Worm (Caenorhabditis elegans) whole organism, L1 larva: Measurements from ENCODE around the gene srz-19.

Source experiments
- Y116A8C.19 ChIP-seq: sonication (generic microtip); optimal IDR thresholded peaks from 2 replicates; lab custom pipeline; 2016; ENCODE audit warnings: missing compliant biosample characterization, missing genetic modification characterization, borderline replicate concordance
- aha-1 ChIP-seq: fragments of 150-350 bp; optimal IDR thresholded peaks from 2 replicates; lab custom pipeline; 2014; ENCODE audit warnings: missing biosample characterization, missing genetic modification characterization
- alr-1 ChIP-seq: fragments of 200-800 bp; sonication (Bioruptor generic); optimal IDR thresholded peaks from 2 replicates; lab custom pipeline; 2018; ENCODE audit warnings: borderline replicate concordance, mild to moderate bottlenecking, missing genetic modification characterization, missing compliant biosample characterization
- aly-2 ChIP-seq: fragments of 150-350 bp; optimal IDR thresholded peaks from 2 replicates; lab custom pipeline; 2014; ENCODE audit warnings: missing biosample characterization, missing genetic modification characterization
- ama-1 ChIP-seq: fragments of 150-350 bp; optimal IDR thresholded peaks from 2 replicates; lab custom pipeline; 2014
- ceh-63 ChIP-seq: fragments of 200-800 bp; sonication (Bioruptor generic); optimal IDR thresholded peaks from 2 replicates; lab custom pipeline; 2018; ENCODE audit warnings: mild to moderate bottlenecking, missing genetic modification characterization, missing compliant biosample characterization
- ceh-88 ChIP-seq: fragments of 200-800 bp; sonication (Bioruptor generic); IDR thresholded peaks from 2 replicates; pipeline ENCODE4 v1.3.6; 2022; ENCODE audit warnings: missing genetic modification characterization, missing compliant biosample characterization
- dsc-1 ChIP-seq: sonication (generic microtip); optimal IDR thresholded peaks from 2 replicates; lab custom pipeline; 2016; ENCODE audit warnings: mild to moderate bottlenecking, missing genetic modification characterization, missing compliant biosample characterization
- efl-3 ChIP-seq: fragments of 200-800 bp; sonication (Bioruptor generic); optimal IDR thresholded peaks from 2 replicates; lab custom pipeline; 2018; ENCODE audit warnings: mild to moderate bottlenecking, missing genetic modification characterization, missing compliant biosample characterization
- egl-13 ChIP-seq: sonication (generic microtip); optimal IDR thresholded peaks from 2 replicates; lab custom pipeline; 2016; ENCODE audit warnings: missing genotype, missing genetic modification reagents, missing genetic modification characterization, missing compliant biosample characterization
- elt-2 ChIP-seq: sonication (generic microtip); optimal IDR thresholded peaks from 2 replicates; lab custom pipeline; 2016; ENCODE audit warnings: missing genetic modification characterization, mild to moderate bottlenecking, inconsistent platforms, missing compliant biosample characterization, missing genetic modification reagents
- ets-5 ChIP-seq: fragments of 200-800 bp; sonication (Bioruptor generic); IDR thresholded peaks from 2 replicates; pipeline ENCODE4 v1.3.6; 2022; ENCODE audit warnings: missing genetic modification characterization, missing compliant biosample characterization
- fkh-10 ChIP-seq: sonication (generic microtip); optimal IDR thresholded peaks from 2 replicates; lab custom pipeline; 2017; ENCODE audit warnings: missing biosample characterization, missing genetic modification reagents, missing genetic modification characterization
- fkh-4 ChIP-seq: sonication (generic microtip); optimal IDR thresholded peaks from 2 replicates; lab custom pipeline; 2016; ENCODE audit warnings: missing compliant biosample characterization, missing genetic modification characterization, borderline replicate concordance
- fkh-8 ChIP-seq: sonication (generic microtip); optimal IDR thresholded peaks from 2 replicates; lab custom pipeline; 2016; ENCODE audit warnings: mild to moderate bottlenecking, missing genetic modification characterization, missing compliant biosample characterization
- fos-1 ChIP-seq: fragments of 150-350 bp; optimal IDR thresholded peaks from 2 replicates; lab custom pipeline; 2014; ENCODE audit warnings: missing biosample characterization, missing genetic modification characterization
- hlh-17 ChIP-seq: fragments of 200-800 bp; sonication (Bioruptor generic); optimal IDR thresholded peaks from 2 replicates; lab custom pipeline; 2018; ENCODE audit warnings: missing genetic modification characterization, mild to moderate bottlenecking, missing compliant biosample characterization, moderate library complexity, borderline replicate concordance
- hlh-4 ChIP-seq: sonication (generic microtip); optimal IDR thresholded peaks from 2 replicates; lab custom pipeline; 2016; ENCODE audit warnings: mild to moderate bottlenecking, missing genetic modification characterization, missing compliant biosample characterization
- irx-1 ChIP-seq: sonication (generic microtip); optimal IDR thresholded peaks from 2 replicates; lab custom pipeline; 2016; ENCODE audit warnings: missing genetic modification characterization, missing compliant biosample characterization
- isw-1 ChIP-seq: fragments of 200-800 bp; sonication (Bioruptor generic); IDR thresholded peaks from 2 replicates; pipeline ENCODE4 v1.3.6; 2022; ENCODE audit warnings: missing genetic modification characterization, missing compliant biosample characterization
- jun-1 ChIP-seq: fragments of 150-350 bp; optimal IDR thresholded peaks from 2 replicates; lab custom pipeline; 2014; ENCODE audit warnings: missing biosample characterization, missing genetic modification reagents, missing genetic modification characterization
- lin-13 ChIP-seq: fragments of 150-350 bp; optimal IDR thresholded peaks from 2 replicates; lab custom pipeline; 2014; ENCODE audit warnings: missing biosample characterization, missing genetic modification reagents, missing genetic modification characterization
- lin-15B ChIP-seq: fragments of 150-350 bp; sonication (generic microtip); optimal IDR thresholded peaks from 3 replicates; lab custom pipeline; 2014; ENCODE audit warnings: missing biosample characterization, missing genetic modification characterization
- lin-35 ChIP-seq, 2 experiments: fragments of 150-350 bp; optimal IDR thresholded peaks; 2 replicates each; lab custom pipeline; 2014; ENCODE audit warnings: missing biosample characterization in 2 of 2, missing genetic modification characterization in 2 of 2, missing genetic modification reagents in 2 of 2
- lin-39 ChIP-seq: fragments of 150-350 bp; optimal IDR thresholded peaks from 2 replicates; lab custom pipeline; 2014; ENCODE audit warnings: missing biosample characterization, missing genetic modification reagents, missing genetic modification characterization
- lsy-2 ChIP-seq, 2 experiments: fragments of 150-350 bp; optimal IDR thresholded peaks; 2 replicates each; lab custom pipeline; 2014; ENCODE audit warnings: missing biosample characterization in 2 of 2, missing genetic modification characterization in 2 of 2
- mab-9 ChIP-seq: fragments of 200-800 bp; sonication (Bioruptor generic); IDR thresholded peaks from 2 replicates; pipeline ENCODE4 v1.3.6; 2022; ENCODE audit warnings: missing genetic modification reagents, missing genetic modification characterization, missing compliant biosample characterization
- mef-2 ChIP-seq: fragments of 150-350 bp; optimal IDR thresholded peaks from 2 replicates; lab custom pipeline; 2014; ENCODE audit warnings: missing biosample characterization, missing genetic modification characterization
- mep-1 ChIP-seq: fragments of 150-350 bp; optimal IDR thresholded peaks from 2 replicates; lab custom pipeline; 2014; ENCODE audit warnings: missing biosample characterization, missing genetic modification characterization
- nhr-76 ChIP-seq: sonication (generic microtip); optimal IDR thresholded peaks from 2 replicates; lab custom pipeline; 2017; ENCODE audit warnings: missing biosample characterization, missing genetic modification characterization
- nhr-77 ChIP-seq: fragments of 150-350 bp; optimal IDR thresholded peaks from 2 replicates; lab custom pipeline; 2014; ENCODE audit warnings: missing biosample characterization, missing genetic modification characterization
- nhr-85 ChIP-seq: sonication (generic microtip); peaks from one replicate; lab custom pipeline; 2016; ENCODE audit warnings: missing genetic modification characterization, inconsistent platforms, missing compliant biosample characterization
- nhr-90 ChIP-seq: sonication (generic microtip); optimal IDR thresholded peaks from 2 replicates; lab custom pipeline; 2016; ENCODE audit warnings: mild to moderate bottlenecking, missing genetic modification characterization, missing compliant biosample characterization; ENCODE audit not compliant: poor library complexity
- pag-3 ChIP-seq: sonication (generic microtip); optimal IDR thresholded peaks from 2 replicates; lab custom pipeline; 2017; ENCODE audit warnings: missing genetic modification characterization, mild to moderate bottlenecking, missing compliant biosample characterization, antibody characterized with exemption, borderline replicate concordance; ENCODE audit not compliant: insufficient read depth
- pax-3 ChIP-seq: fragments of 200-800 bp; sonication (Bioruptor generic); optimal IDR thresholded peaks from 2 replicates; lab custom pipeline; 2018; ENCODE audit warnings: mild to moderate bottlenecking, missing genetic modification characterization, moderate library complexity, missing compliant biosample characterization
- pqm-1 ChIP-seq: sonication (generic microtip); optimal IDR thresholded peaks from 3 replicates; lab custom pipeline; 2017; ENCODE audit warnings: missing biosample characterization, missing genetic modification characterization
- skn-1 ChIP-seq: fragments of 150-350 bp; optimal IDR thresholded peaks from 2 replicates; lab custom pipeline; 2014; ENCODE audit warnings: missing biosample characterization, missing genetic modification characterization
- snpc-4 ChIP-seq: fragments of 150-350 bp; optimal IDR thresholded peaks from 2 replicates; lab custom pipeline; 2014; ENCODE audit warnings: missing biosample characterization, missing genetic modification characterization
- sup-37 ChIP-seq: fragments of 200-800 bp; sonication (Bioruptor generic); optimal IDR thresholded peaks from 2 replicates; lab custom pipeline; 2018; ENCODE audit warnings: mild to moderate bottlenecking, missing genetic modification characterization, missing compliant biosample characterization
- unc-130 ChIP-seq: fragments of 150-350 bp; optimal IDR thresholded peaks from 2 replicates; lab custom pipeline; 2017; ENCODE audit warnings: missing biosample characterization, missing genetic modification characterization, inconsistent platforms
- unc-30 ChIP-seq: sonication (generic microtip); optimal IDR thresholded peaks from 2 replicates; lab custom pipeline; 2017; ENCODE audit warnings: missing biosample characterization, missing genetic modification characterization
- unc-86 ChIP-seq: sonication (generic microtip); optimal IDR thresholded peaks from 2 replicates; lab custom pipeline; 2016; ENCODE audit warnings: missing genetic modification characterization, missing compliant biosample characterization
- unc-98 ChIP-seq: fragments of 200-800 bp; sonication (Bioruptor generic); IDR thresholded peaks from 2 replicates; pipeline ENCODE4 v1.3.6; 2022; ENCODE audit warnings: missing genetic modification characterization, missing compliant biosample characterization
- vab-15 ChIP-seq: sonication (generic microtip); optimal IDR thresholded peaks from 2 replicates; lab custom pipeline; 2017; ENCODE audit warnings: missing genotype, mild to moderate bottlenecking, missing genetic modification characterization, missing compliant biosample characterization

Gene srz-19

ce11 chrIV:3878283-3878938, 41.2 kb upstream of the srz-19 start, which contains the start of gene F37C4.6:
Gene F37C4.6 (minus strand): TSS chrIV:3878333.
- no peak for TF ChIP-seq fos-1 (tag; lab: Kevin White, UChicago)
- TF ChIP-seq elt-2 (tag; lab: Kevin White, UChicago), result peak; percentile 70
- TF ChIP-seq Y116A8C.19 (tag; lab: Kevin White, UChicago), result no peak
- no peak for TF ChIP-seq pag-3 (tag; lab: Kevin White, UChicago)
- no peak for TF ChIP-seq hlh-17 (GFP tag; lab: Kevin White, UChicago)

DNA sequence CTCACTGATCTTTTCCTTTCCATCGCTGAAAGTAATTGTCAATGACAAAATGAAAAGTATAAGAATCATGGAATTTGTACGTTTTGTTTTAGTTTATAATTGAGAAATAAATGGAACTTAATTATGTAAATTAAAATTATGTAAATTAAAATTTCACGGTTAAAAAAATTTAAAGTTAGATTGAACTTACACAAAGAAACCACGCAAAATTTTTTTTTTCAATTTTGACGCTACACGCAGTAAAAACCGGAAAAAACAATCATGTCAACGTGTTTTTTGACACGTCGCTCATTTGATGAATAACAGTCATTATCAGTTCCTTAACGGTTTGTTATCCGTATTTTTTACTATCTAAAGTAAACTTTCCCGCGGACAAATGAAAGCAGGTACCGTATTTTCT, 38.5 kb upstream of the srz-19 start, which contains the start of the genes F37C4.8 and oac-23:
TSS of gene F37C4.8 (minus strand) at position 101 of the 400 bp plus-strand sequence.
TSS of gene oac-23 (plus strand) at position 323 of the 400 bp plus-strand sequence.
- TF ChIP-seq aly-2 (tag; lab: Kevin White, UChicago) (no peak), mef-2 (tag; lab: Kevin White, UChicago) (no peak), pqm-1 (tag; lab: Kevin White, UChicago) (no peak)

DNA sequence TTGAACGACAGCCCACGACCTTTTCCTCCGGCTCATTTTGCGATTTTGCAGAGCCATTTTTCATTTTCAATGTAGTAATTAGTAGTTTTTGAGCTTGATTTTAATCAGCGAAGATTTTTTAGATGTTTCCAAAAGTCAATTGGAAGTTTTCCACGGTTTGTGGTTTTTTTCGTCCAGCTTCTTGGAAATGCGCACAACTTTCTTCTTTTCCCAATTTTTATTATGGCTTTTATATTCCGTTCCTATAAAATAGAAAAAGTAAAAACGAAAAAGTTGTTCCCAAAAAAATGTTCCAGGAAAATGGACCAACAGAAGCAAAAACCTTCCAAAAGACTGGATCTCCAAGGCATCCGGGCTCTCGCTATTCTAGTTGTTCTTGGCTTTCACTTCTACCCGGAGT, 34.2 kb upstream of the srz-19 start, which contains the start of gene oac-22:
TSS of gene oac-22 (plus strand) at position 301 of the 400 bp plus-strand sequence.
- TF ChIP-seq lsy-2 (tag; optimal IDR thresholded peaks at IDR 0.05; lab: Kevin White, UChicago) (no peak), nhr-85 (tag; lab: Kevin White, UChicago) (no peak), nhr-76 (tag; lab: Kevin White, UChicago) (no peak), mep-1 (tag; lab: Kevin White, UChicago) (no peak), vab-15 (tag; lab: Kevin White, UChicago) (no peak), lin-39 (tag; lab: Kevin White, UChicago) (no peak), fkh-10 (GFP tag; lab: Kevin White, UChicago) (no peak), snpc-4 (tag; lab: Kevin White, UChicago) (no peak), aha-1 (no peak), fkh-4 (tag; lab: Kevin White, UChicago) (no peak), fkh-8 (tag; lab: Kevin White, UChicago) (no peak), mab-9 (no peak)
- TF ChIP-seq, all 84 proteins: peak for 0

ce11 chrIV:3888963-3889362, 30.6 kb upstream of the srz-19 start, which contains the start of gene oac-21:
Gene oac-21 (plus strand): TSS chrIV:3889263.
- TF ChIP-seq unc-86 (tag; lab: Kevin White, UChicago) (no peak), egl-13 (tag; lab: Kevin White, UChicago) (no peak), dsc-1 (tag; lab: Kevin White, UChicago) (no peak), hlh-4 (no peak), alr-1 (tag; lab: Kevin White, UChicago) (no peak), nhr-85 (tag; lab: Kevin White, UChicago) (no peak), fkh-4 (tag; lab: Kevin White, UChicago) (no peak), mef-2 (tag; lab: Kevin White, UChicago) (no peak), aly-2 (tag; lab: Kevin White, UChicago) (no peak), ceh-88 (GFP tag; lab: Robert Waterston, UW) (no peak), irx-1 (no peak), pax-3 (tag; lab: Kevin White, UChicago) (no peak), nhr-77 (no peak), ama-1 (lab: Kevin White, UChicago) (no peak), unc-130 (tag; lab: Kevin White, UChicago) (no peak), ets-5 (GFP tag; lab: Robert Waterston, UW) (no peak)

DNA sequence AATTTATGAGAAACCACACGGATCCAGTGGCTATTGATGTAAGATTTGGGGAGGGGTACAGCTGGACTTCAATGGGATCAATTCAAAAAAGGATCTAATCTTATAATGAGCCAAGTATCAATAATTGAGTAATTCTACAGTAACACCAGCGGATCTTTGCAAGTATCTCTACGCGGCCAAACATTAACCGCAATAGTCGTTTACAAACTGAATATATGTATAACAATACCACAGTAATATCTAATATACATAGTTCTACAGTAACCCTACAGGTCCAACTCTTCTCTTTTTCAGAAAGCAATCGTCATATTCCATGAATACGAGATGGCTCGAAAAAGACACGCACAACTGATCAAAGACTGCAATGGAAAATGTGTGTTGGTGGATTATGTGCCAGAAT, 27.6 kb upstream of the srz-19 start, which contains the start of gene F56D6.9:
TSS of gene F56D6.9 (plus strand) at position 301 of the 400 bp plus-strand sequence.
- TF ChIP-seq jun-1 (no peak), isw-1 (no peak), unc-30 (tag; lab: Kevin White, UChicago) (no peak), unc-98 (GFP tag; lab: Robert Waterston, UW) (no peak), fkh-10 (GFP tag; lab: Kevin White, UChicago) (no peak), elt-2 (tag; lab: Kevin White, UChicago) (no peak), nhr-85 (tag; lab: Kevin White, UChicago) (no peak), lin-13 (GFP tag; lab: Kevin White, UChicago) (no peak), sup-37 (GFP tag; lab: Kevin White, UChicago) (no peak), Y116A8C.19 (tag; lab: Kevin White, UChicago) (no peak), nhr-90 (no peak), skn-1 (tag; lab: Kevin White, UChicago) (no peak), lin-15B (no peak), ceh-63 (GFP tag; lab: Kevin White, UChicago) (no peak), lin-35 (GFP tag; optimal IDR thresholded peaks at IDR 0.05; lab: Kevin White, UChicago) (no peak), aly-2 (tag; lab: Kevin White, UChicago) (no peak), efl-3 (GFP tag; lab: Kevin White, UChicago) (no peak)
